Worm (Caenorhabditis elegans) whole organism, L2 larva: ENCODE data around the gene srw-67.

Experiments
- C34F6.9 ChIP-seq: fragments of 150-350 bp; optimal IDR thresholded peaks from 2 replicates; lab custom pipeline; 2014; ENCODE audit warnings: missing biosample characterization, missing genetic modification characterization
- F13H6.1 ChIP-seq: sonication (generic microtip); optimal IDR thresholded peaks from 2 replicates; lab custom pipeline; 2016; ENCODE audit warnings: missing genetic modification characterization, missing compliant biosample characterization
- R02D3.7 ChIP-seq: fragments of 150-350 bp; optimal IDR thresholded peaks from 2 replicates; lab custom pipeline; 2014; ENCODE audit warnings: missing biosample characterization, missing genetic modification characterization
- alr-1 ChIP-seq: fragments of 150-350 bp; optimal IDR thresholded peaks from 2 replicates; lab custom pipeline; 2014; ENCODE audit warnings: missing biosample characterization, missing genetic modification characterization
- ama-1 ChIP-seq: fragments of 150-350 bp; optimal IDR thresholded peaks from 2 replicates; lab custom pipeline; 2018; ENCODE audit warnings: inconsistent platforms
- blmp-1 ChIP-seq: sonication (generic microtip); optimal IDR thresholded peaks from 2 replicates; lab custom pipeline; 2017; ENCODE audit warnings: missing genetic modification characterization, mild to moderate bottlenecking, missing compliant biosample characterization, antibody characterized with exemption, moderate library complexity; ENCODE audit not compliant: insufficient read depth
- ceh-16 ChIP-seq: fragments of 150-350 bp; optimal IDR thresholded peaks from 2 replicates; lab custom pipeline; 2014; ENCODE audit warnings: missing biosample characterization, missing genetic modification characterization
- ceh-82 ChIP-seq: fragments of 150-350 bp; optimal IDR thresholded peaks from 2 replicates; lab custom pipeline; 2014; ENCODE audit warnings: missing biosample characterization, missing genetic modification characterization
- crh-2 ChIP-seq: sonication (generic microtip); optimal IDR thresholded peaks from 2 replicates; lab custom pipeline; 2017; ENCODE audit warnings: missing biosample characterization, missing genetic modification characterization
- dmd-4 ChIP-seq: sonication (generic microtip); optimal IDR thresholded peaks from 2 replicates; lab custom pipeline; 2017; ENCODE audit warnings: missing biosample characterization, missing genetic modification characterization
- egl-27 ChIP-seq: sonication (generic microtip); optimal IDR thresholded peaks from 3 replicates; lab custom pipeline; 2017; ENCODE audit warnings: missing biosample characterization, missing genetic modification reagents, missing genetic modification characterization
- elt-1 ChIP-seq: fragments of 150-350 bp; optimal IDR thresholded peaks from 2 replicates; lab custom pipeline; 2014; ENCODE audit warnings: missing biosample characterization, missing genetic modification characterization
- elt-3 ChIP-seq: sonication (generic microtip); optimal IDR thresholded peaks from 2 replicates; lab custom pipeline; 2017; ENCODE audit warnings: missing biosample characterization, missing genetic modification characterization
- fos-1 ChIP-seq: fragments of 150-350 bp; optimal IDR thresholded peaks from 2 replicates; lab custom pipeline; 2014; ENCODE audit warnings: missing biosample characterization, missing genetic modification characterization
- gmeb-1 ChIP-seq: fragments of 150-350 bp; optimal IDR thresholded peaks from 2 replicates; lab custom pipeline; 2014; ENCODE audit warnings: missing biosample characterization, missing genetic modification characterization
- lin-13 ChIP-seq: fragments of 150-350 bp; optimal IDR thresholded peaks from 2 replicates; lab custom pipeline; 2014; ENCODE audit warnings: missing biosample characterization, missing genetic modification reagents, missing genetic modification characterization
- lin-39 ChIP-seq: fragments of 150-350 bp; optimal IDR thresholded peaks from 2 replicates; lab custom pipeline; 2014; ENCODE audit warnings: missing biosample characterization, missing genetic modification reagents, missing genetic modification characterization
- mab-5 ChIP-seq: fragments of 150-350 bp; optimal IDR thresholded peaks from 2 replicates; lab custom pipeline; 2014; ENCODE audit warnings: missing biosample characterization, missing genetic modification characterization
- mbf-1 ChIP-seq: sonication (generic microtip); optimal IDR thresholded peaks from 2 replicates; lab custom pipeline; 2017; ENCODE audit warnings: missing biosample characterization, missing genetic modification characterization
- nhr-10 ChIP-seq: sonication (generic microtip); optimal IDR thresholded peaks from 2 replicates; lab custom pipeline; 2017; ENCODE audit warnings: missing biosample characterization, missing genetic modification characterization
- nhr-11 ChIP-seq: fragments of 150-350 bp; optimal IDR thresholded peaks from 2 replicates; lab custom pipeline; 2014; ENCODE audit warnings: missing biosample characterization, missing genetic modification characterization
- nhr-12 ChIP-seq: fragments of 150-350 bp; optimal IDR thresholded peaks from 2 replicates; lab custom pipeline; 2014; ENCODE audit warnings: missing biosample characterization, missing genetic modification characterization
- nhr-129 ChIP-seq: fragments of 150-350 bp; optimal IDR thresholded peaks from 2 replicates; lab custom pipeline; 2014; ENCODE audit warnings: missing biosample characterization, missing genetic modification characterization
- nhr-23 ChIP-seq: fragments of 150-350 bp; optimal IDR thresholded peaks from 2 replicates; lab custom pipeline; 2014; ENCODE audit warnings: missing biosample characterization, missing genetic modification reagents, missing genetic modification characterization
- nhr-237 ChIP-seq: fragments of 150-350 bp; optimal IDR thresholded peaks from 2 replicates; lab custom pipeline; 2014; ENCODE audit warnings: missing biosample characterization, missing genetic modification characterization
- nhr-25 ChIP-seq: fragments of 150-350 bp; sonication (generic microtip); optimal IDR thresholded peaks from 3 replicates; lab custom pipeline; 2014; ENCODE audit warnings: missing biosample characterization, missing genetic modification characterization
- nhr-77 ChIP-seq: fragments of 150-350 bp; optimal IDR thresholded peaks from 2 replicates; lab custom pipeline; 2014; ENCODE audit warnings: missing biosample characterization, missing genetic modification characterization
- peb-1 ChIP-seq: fragments of 150-350 bp; optimal IDR thresholded peaks from 2 replicates; lab custom pipeline; 2014; ENCODE audit warnings: missing biosample characterization, missing genetic modification characterization
- sem-4 ChIP-seq: fragments of 150-350 bp; optimal IDR thresholded peaks from 2 replicates; lab custom pipeline; 2014; ENCODE audit warnings: missing biosample characterization, missing genetic modification reagents, missing genetic modification characterization
- skn-1 ChIP-seq: sonication (generic microtip); optimal IDR thresholded peaks from 2 replicates; lab custom pipeline; 2017; ENCODE audit warnings: missing biosample characterization, missing genetic modification characterization
- sma-3 ChIP-seq: sonication (generic microtip); optimal IDR thresholded peaks from 2 replicates; lab custom pipeline; 2016; ENCODE audit warnings: missing genetic modification reagents, missing genetic modification characterization, missing compliant biosample characterization
- sma-9 ChIP-seq, 2 experiments: fragments of 150-350 bp in 1 of 2; sonication (generic microtip) in 1 of 2; optimal IDR thresholded peaks; 2 replicates each; lab custom pipeline; 2014 to 2016; ENCODE audit warnings: missing genetic modification characterization in 2 of 2, mild to moderate bottlenecking in 1 of 2, missing biosample characterization in 1 of 2, missing compliant biosample characterization in 1 of 2, missing genetic modification reagents in 1 of 2, moderate library complexity in 1 of 2
- snpc-4 ChIP-seq: fragments of 150-350 bp; optimal IDR thresholded peaks from 2 replicates; lab custom pipeline; 2014; ENCODE audit warnings: missing biosample characterization, missing genetic modification characterization
- unc-55 ChIP-seq: fragments of 150-350 bp; sonication (generic microtip); optimal IDR thresholded peaks from 3 replicates; lab custom pipeline; 2014; ENCODE audit warnings: missing biosample characterization, missing genetic modification reagents, missing genetic modification characterization
- unc-62 ChIP-seq: fragments of 150-350 bp; optimal IDR thresholded peaks from 2 replicates; lab custom pipeline; 2014; ENCODE audit warnings: missing biosample characterization, missing genetic modification reagents, missing genetic modification characterization
- zag-1 ChIP-seq: fragments of 150-350 bp; optimal IDR thresholded peaks from 2 replicates; lab custom pipeline; 2014; ENCODE audit warnings: missing biosample characterization, missing genetic modification characterization
- ztf-1 ChIP-seq: fragments of 200-800 bp; sonication (Bioruptor generic); conservative IDR thresholded peaks from 2 replicates; pipeline ENCODE4 v1.3.6; 2022; ENCODE audit warnings: missing genetic modification characterization, missing compliant biosample characterization
- ztf-11 ChIP-seq: sonication (generic microtip); optimal IDR thresholded peaks from 2 replicates; lab custom pipeline; 2017; ENCODE audit warnings: missing biosample characterization, missing genetic modification characterization
- ztf-4 ChIP-seq: fragments of 150-350 bp; optimal IDR thresholded peaks from 2 replicates; lab custom pipeline; 2014; ENCODE audit warnings: missing biosample characterization, missing genetic modification characterization

Gene srw-67

ce11 chrV:7400095-7400494 is 17.4 kb upstream of the srw-67 start, which contains the start of gene cnc-9:
Gene cnc-9 (minus strand): TSS chrV:7400195.
- TF ChIP-seq ztf-1 (GFP tag; lab: Robert Waterston, UW): no peak
- no peak for TF ChIP-seq nhr-237
- no peak for TF ChIP-seq egl-27 (tag; lab: Kevin White, UChicago)
- no peak for TF ChIP-seq nhr-25 (tag; lab: Kevin White, UChicago)
- TF ChIP-seq alr-1: no peak
- TF ChIP-seq fos-1 (tag; lab: Kevin White, UChicago): no peak
- no peak for TF ChIP-seq nhr-77 (tag; lab: Kevin White, UChicago)
- TF ChIP-seq elt-3 (tag; lab: Kevin White, UChicago): no peak
- no peak for TF ChIP-seq F13H6.1 (tag; lab: Kevin White, UChicago)
- TF ChIP-seq nhr-23 (tag; lab: Kevin White, UChicago): no peak
- TF ChIP-seq ama-1 (lab: Kevin White, UChicago): no peak
- no peak for TF ChIP-seq snpc-4
- no peak for TF ChIP-seq zag-1 (tag; lab: Kevin White, UChicago)
- no peak for TF ChIP-seq ceh-16
- no peak for TF ChIP-seq ztf-4 (tag; lab: Kevin White, UChicago)
- no peak for TF ChIP-seq sma-9 (GFP tag; optimal IDR thresholded peaks at IDR 0.05; lab: Kevin White, UChicago)
- no peak for TF ChIP-seq sma-9 (tag; optimal IDR thresholded peaks at IDR 0.05; lab: Kevin White, UChicago)
- no peak for TF ChIP-seq nhr-129 (tag; lab: Kevin White, UChicago)

- no peak for TF ChIP-seq blmp-1 (tag; lab: Kevin White, UChicago)
- TF ChIP-seq nhr-25 (tag; lab: Kevin White, UChicago): no peak
These were observed 16.9 kb upstream of the srw-67 start, which contains the start of gene srx-60 for ce11 chrV:7400588-7400987. Gene srx-60 (plus strand): TSS chrV:7400888.

- no peak for TF ChIP-seq ceh-16
- no peak for TF ChIP-seq elt-1 (tag; lab: Kevin White, UChicago)
- TF ChIP-seq nhr-11 (tag; lab: Kevin White, UChicago): no peak
- no peak for TF ChIP-seq ztf-11 (tag; lab: Kevin White, UChicago)
- TF ChIP-seq mab-5 (tag; lab: Kevin White, UChicago): no peak
- no peak for TF ChIP-seq dmd-4
- TF ChIP-seq elt-3 (tag; lab: Kevin White, UChicago): no peak
- no peak for TF ChIP-seq C34F6.9 (tag; lab: Kevin White, UChicago)
- TF ChIP-seq crh-2: no peak
- TF ChIP-seq ztf-4 (tag; lab: Kevin White, UChicago): no peak
- TF ChIP-seq nhr-10 (tag; lab: Kevin White, UChicago): no peak
- TF ChIP-seq sem-4 (tag; lab: Kevin White, UChicago): no peak
- no peak for TF ChIP-seq blmp-1 (tag; lab: Kevin White, UChicago)
- no peak for TF ChIP-seq skn-1 (tag; lab: Kevin White, UChicago)
- TF ChIP-seq nhr-12 (tag; lab: Kevin White, UChicago): no peak
- TF ChIP-seq peb-1: no peak
- no peak for TF ChIP-seq alr-1
- no peak for TF ChIP-seq ceh-82 (tag; lab: Kevin White, UChicago)
- TF ChIP-seq lin-39 (tag; lab: Kevin White, UChicago): no peak
- no peak for TF ChIP-seq F13H6.1 (tag; lab: Kevin White, UChicago)
These were observed 15.1 kb upstream of the srw-67 start, which contains the start of gene srj-13 for ce11 chrV:7402355-7402754. Gene srj-13 (plus strand): TSS chrV:7402655.

ce11 chrV:7403501-7403900 is 14.0 kb upstream of the srw-67 start:
- TF ChIP-seq nhr-129 (tag; lab: Kevin White, UChicago): no peak
- TF ChIP-seq R02D3.7 (tag; lab: Kevin White, UChicago): no peak
- no peak for TF ChIP-seq ztf-4 (tag; lab: Kevin White, UChicago)
- no peak for TF ChIP-seq gmeb-1
- no peak for TF ChIP-seq sma-3 (GFP tag; lab: Kevin White, UChicago)
- TF ChIP-seq lin-13 (GFP tag; lab: Kevin White, UChicago): no peak
- TF ChIP-seq nhr-77 (tag; lab: Kevin White, UChicago): no peak
- TF ChIP-seq mab-5 (tag; lab: Kevin White, UChicago): no peak
- no peak for TF ChIP-seq unc-62 (GFP tag; lab: Kevin White, UChicago)
- no peak for TF ChIP-seq mbf-1 (tag; lab: Kevin White, UChicago)
- TF ChIP-seq sma-9 (GFP tag; optimal IDR thresholded peaks at IDR 0.05; lab: Kevin White, UChicago): no peak
- no peak for TF ChIP-seq sma-9 (tag; optimal IDR thresholded peaks at IDR 0.05; lab: Kevin White, UChicago)
- no peak for TF ChIP-seq unc-55 (GFP tag; lab: Kevin White, UChicago)
- TF ChIP-seq ztf-11 (tag; lab: Kevin White, UChicago): no peak
- no peak for TF ChIP-seq ama-1 (lab: Kevin White, UChicago)
- no peak for TF ChIP-seq fos-1 (tag; lab: Kevin White, UChicago)
- no peak for TF ChIP-seq elt-1 (tag; lab: Kevin White, UChicago)
- TF ChIP-seq nhr-25 (tag; lab: Kevin White, UChicago): no peak
- no peak for TF ChIP-seq nhr-12 (tag; lab: Kevin White, UChicago)
